Worm (Caenorhabditis elegans) whole organism, mixed stage, embryonic: Measurements from ENCODE around the gene pcp-2.

Source experiments
- bed-3 ChIP-seq: fragments of 200-800 bp; sonication (Bioruptor generic); optimal IDR thresholded peaks from 3 replicates; lab custom pipeline; 2018; ENCODE audit warnings: mild to moderate bottlenecking, missing genetic modification characterization, moderate library complexity, missing compliant biosample characterization
- blmp-1 ChIP-seq: fragments of 150-350 bp; optimal IDR thresholded peaks from 2 replicates; lab custom pipeline; 2014; ENCODE audit warnings: missing biosample characterization, missing genetic modification characterization
- ceh-39 ChIP-seq: fragments of 150-350 bp; optimal IDR thresholded peaks from 2 replicates; lab custom pipeline; 2014; ENCODE audit warnings: missing biosample characterization, missing genetic modification characterization
- ceh-43 ChIP-seq: fragments of 200-800 bp; sonication (Bioruptor generic); optimal IDR thresholded peaks from 2 replicates; lab custom pipeline; 2018; ENCODE audit warnings: mild to moderate bottlenecking, missing genetic modification characterization, moderate library complexity, missing compliant biosample characterization
- ces-1 ChIP-seq: fragments of 150-350 bp; optimal IDR thresholded peaks from 2 replicates; lab custom pipeline; 2014; ENCODE audit warnings: missing biosample characterization, missing genetic modification reagents, missing genetic modification characterization
- drap-1 ChIP-seq: fragments of 200-800 bp; sonication (Bioruptor generic); optimal IDR thresholded peaks from 3 replicates; lab custom pipeline; 2018; ENCODE audit warnings: mild to moderate bottlenecking, missing genetic modification characterization, missing compliant biosample characterization
- elt-1 ChIP-seq: sonication (generic microtip); optimal IDR thresholded peaks from 2 replicates; lab custom pipeline; 2017; ENCODE audit warnings: missing genetic modification characterization, mild to moderate bottlenecking, missing compliant biosample characterization, antibody characterized with exemption, moderate library complexity, borderline replicate concordance; ENCODE audit not compliant: insufficient read depth
- flh-1 ChIP-seq: fragments of 200-800 bp; sonication (Bioruptor generic); optimal IDR thresholded peaks from 2 replicates; lab custom pipeline; 2018; ENCODE audit warnings: mild to moderate bottlenecking, missing genetic modification characterization, moderate library complexity, missing compliant biosample characterization
- ham-2 ChIP-seq: fragments of 200-800 bp; sonication (Bioruptor generic); optimal IDR thresholded peaks from 2 replicates; lab custom pipeline; 2018; ENCODE audit warnings: mild to moderate bottlenecking, missing genetic modification characterization, missing compliant biosample characterization
- hlh-1 ChIP-seq: fragments of 150-350 bp; optimal IDR thresholded peaks from 2 replicates; lab custom pipeline; 2014; ENCODE audit warnings: missing biosample characterization, missing genetic modification reagents, missing genetic modification characterization
- lin-32 ChIP-seq: fragments of 200-800 bp; sonication (Bioruptor generic); optimal IDR thresholded peaks from 2 replicates; lab custom pipeline; 2018; ENCODE audit warnings: mild to moderate bottlenecking, missing genetic modification characterization, missing compliant biosample characterization
- lsy-2 ChIP-seq: fragments of 150-350 bp; optimal IDR thresholded peaks from 2 replicates; lab custom pipeline; 2014; ENCODE audit warnings: missing biosample characterization, missing genetic modification characterization
- mab-5 ChIP-seq: fragments of 150-350 bp; optimal IDR thresholded peaks from 2 replicates; lab custom pipeline; 2014; ENCODE audit warnings: missing biosample characterization, missing genetic modification characterization
- mep-1 ChIP-seq: fragments of 150-350 bp; optimal IDR thresholded peaks from 2 replicates; lab custom pipeline; 2017; ENCODE audit warnings: missing biosample characterization, missing genetic modification reagents, missing genetic modification characterization, inconsistent platforms
- mls-2 ChIP-seq: sonication (generic microtip); optimal IDR thresholded peaks from 2 replicates; lab custom pipeline; 2016; ENCODE audit warnings: mild to moderate bottlenecking, missing genetic modification characterization, moderate library complexity, missing compliant biosample characterization
- nhr-12 ChIP-seq: fragments of 150-350 bp; optimal IDR thresholded peaks from 2 replicates; lab custom pipeline; 2014; ENCODE audit warnings: missing biosample characterization, missing genetic modification characterization
- nhr-2 ChIP-seq: fragments of 150-350 bp; optimal IDR thresholded peaks from 2 replicates; lab custom pipeline; 2014; ENCODE audit warnings: missing biosample characterization, missing genetic modification characterization
- nhr-237 ChIP-seq: fragments of 150-350 bp; optimal IDR thresholded peaks from 2 replicates; lab custom pipeline; 2014; ENCODE audit warnings: missing biosample characterization, missing genetic modification characterization
- nhr-28 ChIP-seq: fragments of 150-350 bp; optimal IDR thresholded peaks from 2 replicates; lab custom pipeline; 2014; ENCODE audit warnings: missing biosample characterization, missing genetic modification characterization
- nhr-76 ChIP-seq: sonication (generic microtip); optimal IDR thresholded peaks from 2 replicates; lab custom pipeline; 2017; ENCODE audit warnings: missing biosample characterization, missing genetic modification characterization
- pha-4 ChIP-seq: fragments of 150-350 bp; optimal IDR thresholded peaks from 2 replicates; lab custom pipeline; 2018; ENCODE audit warnings: missing biosample characterization, missing genetic modification reagents, missing genetic modification characterization
- sem-2 ChIP-seq: fragments of 200-800 bp; sonication (Bioruptor generic); optimal IDR thresholded peaks from 2 replicates; lab custom pipeline; 2018; ENCODE audit warnings: mild to moderate bottlenecking, missing genetic modification characterization, missing compliant biosample characterization
- snpc-4 ChIP-seq: fragments of 150-350 bp; optimal IDR thresholded peaks from 2 replicates; lab custom pipeline; 2014; ENCODE audit warnings: missing biosample characterization, missing genetic modification characterization
- sptf-1 ChIP-seq: sonication (generic microtip); optimal IDR thresholded peaks from 2 replicates; lab custom pipeline; 2017; ENCODE audit warnings: mild to moderate bottlenecking, missing genetic modification characterization, moderate library complexity, missing compliant biosample characterization
- tbx-8 ChIP-seq: fragments of 200-800 bp; sonication (Bioruptor generic); optimal IDR thresholded peaks from 2 replicates; lab custom pipeline; 2018; ENCODE audit warnings: mild to moderate bottlenecking, missing genetic modification characterization, moderate library complexity, missing compliant biosample characterization
- unc-120 ChIP-seq: sonication (generic microtip); optimal IDR thresholded peaks from 2 replicates; lab custom pipeline; 2017; ENCODE audit warnings: missing genetic modification characterization, missing compliant biosample characterization; ENCODE audit not compliant: poor library complexity, severe bottlenecking
- unc-39 ChIP-seq: fragments of 150-350 bp; optimal IDR thresholded peaks from 2 replicates; lab custom pipeline; 2014; ENCODE audit warnings: missing biosample characterization, missing genetic modification characterization
- zip-8 ChIP-seq: fragments of 150-350 bp; optimal IDR thresholded peaks from 2 replicates; lab custom pipeline; 2014; ENCODE audit warnings: missing biosample characterization, missing genetic modification characterization

Gene pcp-2

DNA sequence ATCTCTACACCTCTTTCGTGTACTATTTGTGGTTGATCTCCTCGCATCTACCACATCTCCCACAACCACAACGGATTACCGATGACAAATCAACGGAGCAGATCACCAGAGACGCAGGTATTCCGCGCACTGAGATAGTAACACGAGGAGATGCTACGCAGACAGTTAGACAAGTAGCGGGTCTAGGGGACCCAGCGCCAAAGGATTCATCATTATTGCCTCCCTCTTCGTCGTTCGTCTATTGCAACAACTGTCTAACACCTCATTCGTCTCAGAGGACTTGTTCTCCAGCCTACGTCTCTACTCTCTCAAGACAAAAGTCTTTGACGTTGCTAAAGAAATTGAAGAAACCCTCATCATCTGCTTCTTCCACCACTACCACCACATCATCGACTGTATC is 43.4 kb downstream of the pcp-2 start:
- peak; percentile 4 for TF ChIP-seq mep-1 (tag; lab: Kevin White, UChicago)
- peak; percentile 54 for TF ChIP-seq hlh-1 (tag; lab: Kevin White, UChicago)
- TF ChIP-seq tbx-8 (GFP tag; lab: Kevin White, UChicago), result no peak

DNA sequence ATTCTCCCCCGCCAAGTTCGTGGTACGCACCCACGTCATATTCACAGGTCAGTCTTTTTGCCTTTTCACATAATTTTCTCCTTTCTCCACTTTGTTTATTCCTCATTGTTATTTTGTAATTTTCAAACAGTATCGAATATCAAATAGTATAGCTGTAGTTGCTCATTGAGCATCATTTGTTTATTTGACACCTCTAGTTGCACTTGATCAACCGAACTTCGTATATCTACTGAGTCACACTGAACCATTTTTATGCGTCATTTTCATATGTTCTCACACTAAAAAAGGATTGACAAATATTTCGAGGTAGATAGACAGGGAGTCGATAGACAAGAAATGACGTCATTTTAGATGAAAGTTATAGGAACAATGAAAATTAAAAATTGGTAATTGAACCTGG is 44.7 kb downstream of the pcp-2 start:
- TF ChIP-seq mab-5 (tag; lab: Kevin White, UChicago) (no peak), zip-8 (tag; lab: Kevin White, UChicago) (peak; percentile 26)

DNA sequence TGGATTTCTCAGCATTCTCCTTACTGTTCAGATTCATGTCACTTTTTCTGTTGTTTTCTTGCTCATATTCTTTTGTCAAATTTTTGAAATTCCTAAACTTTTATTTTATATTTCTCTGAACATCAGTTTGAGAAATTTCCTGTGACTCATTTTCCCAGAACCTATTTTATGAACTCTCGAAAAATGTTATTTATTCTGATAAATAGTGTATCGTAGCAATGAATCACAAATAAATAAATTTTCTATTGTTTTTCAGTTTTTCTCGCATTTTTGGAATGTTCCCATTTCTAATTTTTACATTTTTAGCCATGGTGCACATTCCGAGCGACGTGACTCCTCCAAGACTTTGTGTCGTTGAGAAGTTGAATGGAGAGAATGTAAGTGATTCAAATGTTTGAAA is 46.1 kb downstream of the pcp-2 start, which contains the start of gene nrfl-1:
nrfl-1 (plus strand) TSS at position 301 of the 400 bp plus-strand sequence.
- no peak for TF ChIP-seq bed-3 (GFP tag; lab: Kevin White, UChicago)
- TF ChIP-seq drap-1 (GFP tag; lab: Kevin White, UChicago), result no peak
- TF ChIP-seq mls-2, result no peak
- TF ChIP-seq mep-1 (tag; lab: Kevin White, UChicago), result no peak
- TF ChIP-seq blmp-1 (tag; lab: Kevin White, UChicago), result no peak
- no peak for TF ChIP-seq nhr-12 (tag; lab: Kevin White, UChicago)
- no peak for TF ChIP-seq mab-5 (tag; lab: Kevin White, UChicago)
- no peak for TF ChIP-seq snpc-4 (tag; lab: Kevin White, UChicago)
- no peak for TF ChIP-seq ceh-39 (tag; lab: Kevin White, UChicago)

DNA sequence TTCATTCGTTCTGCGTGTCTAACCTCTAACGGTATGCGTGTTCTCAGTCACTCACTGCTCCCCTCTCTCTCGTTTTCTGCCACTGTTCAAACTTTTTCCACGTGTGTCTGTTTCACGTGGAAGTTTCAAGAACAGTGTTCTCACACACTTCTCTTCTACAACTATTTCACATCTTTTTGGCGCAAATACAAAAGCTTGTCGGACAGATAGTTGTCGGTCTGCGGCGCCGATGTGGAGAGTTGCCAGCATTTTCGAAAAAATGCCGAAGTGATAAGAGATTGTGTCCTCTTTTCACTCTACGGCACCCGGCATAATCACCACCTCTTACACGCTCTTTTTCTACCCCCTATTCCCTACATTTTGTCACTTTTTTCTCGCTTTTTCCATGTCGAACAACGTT is 46.6 kb downstream of the pcp-2 start:
- TF ChIP-seq mls-2 (no peak), ceh-43 (GFP tag; lab: Kevin White, UChicago) (no peak), elt-1 (tag; lab: Kevin White, UChicago) (no peak), mep-1 (tag; lab: Kevin White, UChicago) (no peak)

DNA sequence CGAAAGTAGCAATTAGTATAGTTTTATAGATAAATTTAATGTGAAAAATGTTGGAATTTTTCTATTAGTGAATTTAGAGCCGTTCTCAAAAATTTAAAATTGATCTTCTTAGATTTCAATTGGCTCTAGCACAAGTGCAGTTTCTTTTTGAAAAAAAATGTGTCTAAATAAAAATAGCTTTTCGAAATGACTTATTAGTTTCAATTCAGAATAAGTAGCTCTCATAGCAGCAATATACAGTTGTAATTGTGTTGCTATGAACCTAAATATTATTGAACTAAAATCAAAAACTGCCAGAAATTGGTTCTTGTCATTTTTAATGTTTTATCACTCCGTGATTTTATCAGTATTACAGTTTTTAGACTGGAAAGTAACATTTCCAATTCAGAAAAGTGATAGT is 47.2 kb downstream of the pcp-2 start:
- TF ChIP-seq sem-2 (GFP tag; lab: Kevin White, UChicago), result no peak
- no peak for TF ChIP-seq lin-32 (GFP tag; lab: Kevin White, UChicago)
- no peak for TF ChIP-seq pha-4 (tag; lab: Kevin White, UChicago)
- no peak for TF ChIP-seq nhr-28 (tag; lab: Kevin White, UChicago)
- TF ChIP-seq blmp-1 (tag; lab: Kevin White, UChicago), result no peak
- TF ChIP-seq unc-39, result no peak

DNA sequence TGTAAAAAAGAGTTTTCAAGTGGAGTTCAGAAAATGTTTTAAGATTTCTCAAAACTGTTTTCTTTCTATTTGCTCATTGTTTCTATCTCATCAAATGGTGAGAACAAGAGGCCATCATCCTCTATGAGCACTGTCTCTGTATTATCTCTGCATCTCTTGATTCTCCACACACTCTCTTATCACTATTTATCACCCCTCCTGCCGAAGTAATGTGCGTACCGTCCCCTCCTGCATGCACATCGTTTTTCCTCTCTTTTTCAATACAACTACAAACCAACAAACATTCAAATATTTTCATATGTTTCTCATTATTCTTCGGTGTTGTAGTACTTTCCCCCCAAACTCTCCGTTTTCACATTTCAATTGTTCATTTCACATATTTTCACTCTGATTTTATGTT is 48.5 kb downstream of the pcp-2 start:
- TF ChIP-seq nhr-12 (tag; lab: Kevin White, UChicago), result no peak
- no peak for TF ChIP-seq snpc-4 (tag; lab: Kevin White, UChicago)
- no peak for TF ChIP-seq unc-120 (tag; lab: Kevin White, UChicago)
- TF ChIP-seq flh-1 (GFP tag; lab: Kevin White, UChicago), result no peak
- no peak for TF ChIP-seq nhr-237 (tag; lab: Kevin White, UChicago)
- TF ChIP-seq sptf-1, result no peak
- TF ChIP-seq pha-4 (tag; lab: Kevin White, UChicago), result no peak
- no peak for TF ChIP-seq lin-32 (GFP tag; lab: Kevin White, UChicago)
- TF ChIP-seq, all 35 proteins: peak for 0

DNA sequence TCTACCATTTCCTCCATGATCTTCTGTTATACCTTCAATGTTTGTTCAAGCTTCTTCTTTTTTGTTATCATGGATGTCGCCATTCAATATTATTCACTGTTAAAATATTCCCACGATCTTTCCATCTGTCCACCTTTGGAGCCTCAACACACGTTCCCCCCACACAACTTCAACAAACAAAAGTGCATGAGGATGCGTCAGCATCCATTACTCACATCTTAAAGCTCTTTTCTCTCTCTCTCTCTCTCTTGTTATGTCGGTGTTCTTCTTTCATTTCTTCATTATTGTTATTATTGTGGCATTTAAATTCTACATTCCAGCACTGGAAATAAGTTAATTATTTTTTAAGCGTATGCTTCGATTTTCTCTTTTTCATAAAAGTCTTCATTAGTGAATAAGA is 50.8 kb downstream of the pcp-2 start:
- TF ChIP-seq nhr-237 (tag; lab: Kevin White, UChicago) (no peak), blmp-1 (tag; lab: Kevin White, UChicago) (no peak), unc-120 (tag; lab: Kevin White, UChicago) (no peak), snpc-4 (tag; lab: Kevin White, UChicago) (no peak), ceh-43 (GFP tag; lab: Kevin White, UChicago) (no peak), lsy-2 (no peak), mab-5 (tag; lab: Kevin White, UChicago) (no peak), ces-1 (GFP tag; lab: Kevin White, UChicago) (no peak), nhr-2 (tag; lab: Kevin White, UChicago) (no peak), bed-3 (GFP tag; lab: Kevin White, UChicago) (no peak), zip-8 (tag; lab: Kevin White, UChicago) (no peak), tbx-8 (GFP tag; lab: Kevin White, UChicago) (no peak), mep-1 (tag; lab: Kevin White, UChicago) (no peak), nhr-76 (no peak), ham-2 (GFP tag; lab: Kevin White, UChicago) (no peak), sptf-1 (no peak)
